Worm (Caenorhabditis elegans): Measurements from ENCODE around the gene Y49E10.29.
A peak's percentile ranks its signal among the peaks of the same experiment; 100 is the strongest.

Y49E10.29 gene

ce11 chrIII:12458970-12459369 is 10.0 kb upstream of the Y49E10.29 start:
- TF ChIP-seq ztf-18 (tag; optimal IDR thresholded peaks at IDR 0.05) (no peak), hmg-1.2 (GFP tag; IDR thresholded peaks at IDR 0.05) (no peak), pha-4 (tag; optimal IDR thresholded peaks at IDR 0.05) (no peak), Y79H2A.3 (GFP tag; conservative IDR thresholded peaks at IDR 0.05) (no peak), K12H6.12 (tag; optimal IDR thresholded peaks at IDR 0.05) (no peak), madf-8 (GFP tag; conservative IDR thresholded peaks at IDR 0.05) (no peak), Y53G8AR.9 (GFP tag; conservative IDR thresholded peaks at IDR 0.05) (no peak), T26A5.8 (tag; optimal IDR thresholded peaks at IDR 0.05) (no peak), ceh-91 (GFP tag; IDR thresholded peaks at IDR 0.05) (no peak), nhr-120 (GFP tag; IDR thresholded peaks at IDR 0.05) (no peak), T07F8.4 (tag; optimal IDR thresholded peaks at IDR 0.05) (no peak), ztf-3 (GFP tag; optimal IDR thresholded peaks at IDR 0.05) (no peak), nfyb-1 (GFP tag; IDR thresholded peaks at IDR 0.05) (no peak), lin-35 (GFP tag; optimal IDR thresholded peaks at IDR 0.05) (no peak)

- no peak for TF ChIP-seq nfya-2 (GFP tag; IDR thresholded peaks at IDR 0.05)
- no peak for TF ChIP-seq ceh-91 (GFP tag; IDR thresholded peaks at IDR 0.05)
- no peak for TF ChIP-seq F22D6.2 (tag; optimal IDR thresholded peaks at IDR 0.05)
- no peak for TF ChIP-seq B0261.1 (tag; optimal IDR thresholded peaks at IDR 0.05)
- TF ChIP-seq mcd-1 (GFP tag; IDR thresholded peaks at IDR 0.05): no peak
- no peak for TF ChIP-seq ceh-58 (GFP tag; IDR thresholded peaks at IDR 0.05)
- no peak for TF ChIP-seq hmg-20 (GFP tag; IDR thresholded peaks at IDR 0.05)
- no peak for TF ChIP-seq ama-1 (optimal IDR thresholded peaks at IDR 0.05)
- no peak for TF ChIP-seq ama-1 (GFP tag; optimal IDR thresholded peaks at IDR 0.05)
- no peak for TF ChIP-seq ztf-18 (tag; optimal IDR thresholded peaks at IDR 0.05)
Observed at ce11 chrIII:12466310-12466709, 2.7 kb upstream of the Y49E10.29 start, which contains the start of gene pstk-1. Gene pstk-1 (plus strand): TSS chrIII:12466610.

- no peak for TF ChIP-seq F10E7.11 (tag; optimal IDR thresholded peaks at IDR 0.05)
- peak; percentile 71 for TF ChIP-seq zfh-2 (GFP tag; conservative IDR thresholded peaks at IDR 0.05)
- peak; percentile 69; the same call in 1 of the 2 replicates for TF ChIP-seq egrh-3 (GFP tag; IDR thresholded peaks at IDR 0.05)
- TF ChIP-seq ztf-3 (GFP tag; optimal IDR thresholded peaks at IDR 0.05): no peak
- no peak for TF ChIP-seq Y53F4B.3 (GFP tag; IDR thresholded peaks at IDR 0.05)
- TF ChIP-seq F52B5.7 (tag; optimal IDR thresholded peaks at IDR 0.05): no peak
Observed at ce11 chrIII:12469800-12470199, 831 bp downstream of the Y49E10.29 start.

ce11 chrIII:12470589-12470988 is 1.6 kb downstream of the Y49E10.29 start:
- TF ChIP-seq lin-26 (GFP tag; IDR thresholded peaks at IDR 0.05) (0 out of 2 replicates have a peak, but pooled peaks have one; percentile 10), ztf-3 (GFP tag; optimal IDR thresholded peaks at IDR 0.05) (no peak), ztf-28 (GFP tag; IDR thresholded peaks at IDR 0.05) (no peak), pha-4 (tag; optimal IDR thresholded peaks at IDR 0.05) (no peak), egrh-3 (GFP tag; IDR thresholded peaks at IDR 0.05) (peak; percentile 77; the same call in 1 of the 2 replicates), zfh-2 (GFP tag; conservative IDR thresholded peaks at IDR 0.05) (peak; percentile 74), T07F8.4 (tag; optimal IDR thresholded peaks at IDR 0.05) (no peak), Y67H2A.10 (GFP tag; conservative IDR thresholded peaks at IDR 0.05) (no peak)

- TF ChIP-seq nfya-2 (GFP tag; IDR thresholded peaks at IDR 0.05) (no peak), cebp-1 (GFP tag; IDR thresholded peaks at IDR 0.05) (no peak), cebp-1 (tag; optimal IDR thresholded peaks at IDR 0.05) (peak; percentile 14), tbx-9 (tag; optimal IDR thresholded peaks at IDR 0.05; ENCODE audit: borderline replicate concordance) (no peak), madf-6 (GFP tag; IDR thresholded peaks at IDR 0.05) (no peak), hmg-1.2 (GFP tag; IDR thresholded peaks at IDR 0.05) (peak; percentile 82), B0261.1 (tag; optimal IDR thresholded peaks at IDR 0.05) (no peak), somi-1 (GFP tag; optimal IDR thresholded peaks at IDR 0.05) (no peak), gei-17 (GFP tag; optimal IDR thresholded peaks at IDR 0.05) (no peak), chd-7 (tag; optimal IDR thresholded peaks at IDR 0.05) (no peak), dox-1 (GFP tag; IDR thresholded peaks at IDR 0.05) (0 out of 2 replicates have a peak, but pooled peaks have one; percentile 7), hmg-20 (GFP tag; IDR thresholded peaks at IDR 0.05) (no peak), mcd-1 (GFP tag; IDR thresholded peaks at IDR 0.05) (peak; percentile 15; the same call in 1 of the 2 replicates), B0019.2 (GFP tag; conservative IDR thresholded peaks at IDR 0.05) (no peak), ZK185.1 (tag; optimal IDR thresholded peaks at IDR 0.05; ENCODE audit: poor library complexity, severe bottlenecking) (no peak), attf-6 (GFP tag; IDR thresholded peaks at IDR 0.05) (no peak), let-526 (GFP tag; IDR thresholded peaks at IDR 0.05) (no peak), zfh-2 (GFP tag; conservative IDR thresholded peaks at IDR 0.05) (peak; percentile 29; the same call in 1 of the 2 replicates)
Observed at ce11 chrIII:12472497-12472896, 3.5 kb downstream of the Y49E10.29 start, which contains the start of gene cccp-1. Gene cccp-1 (plus strand): TSS chrIII:12472873.
